Fruit fly (Drosophila melanogaster) whole organism, wandering third instar larva: ENCODE results near the gene Dci.

Experiments used
- Mio ChIP-seq: sonication (Bioruptor generic); optimal IDR thresholded peaks from 2 replicates; lab custom pipeline; 2016; ENCODE audit warnings: missing biosample characterization, missing genetic modification characterization
- Myc ChIP-seq: fragments of >200 bp; optimal IDR thresholded peaks from 2 replicates; lab custom pipeline; 2017
- N ChIP-seq: fragments of >200 bp; optimal IDR thresholded peaks from 2 replicates; lab custom pipeline; 2018; ENCODE audit warnings: missing biosample characterization, missing external identifiers, missing genetic modification characterization
- Rel ChIP-seq, 2 experiments: fragments of 200-800 bp; sonication (Bioruptor generic) in 1 of 2; optimal IDR thresholded peaks; 2 replicates in 1 of 2; 3 replicates in 1 of 2; lab custom pipeline; 2016 to 2019; ENCODE audit warnings: mild to moderate bottlenecking in 2 of 2, missing biosample characterization in 2 of 2, missing genetic modification characterization in 2 of 2, moderate library complexity in 1 of 2
- br ChIP-seq: fragments of 200-800 bp; sonication (Bioruptor generic); optimal IDR thresholded peaks from 2 replicates; lab custom pipeline; 2016; ENCODE audit warnings: missing biosample characterization, missing genetic modification characterization
- lola ChIP-seq: fragments of >200 bp; optimal IDR thresholded peaks from 2 replicates; lab custom pipeline; 2017; ENCODE audit warnings: missing biosample characterization, missing genetic modification characterization
- pan ChIP-seq: fragments of >200 bp; optimal IDR thresholded peaks from 2 replicates; lab custom pipeline; 2017
- rgr ChIP-seq: fragments of 200-800 bp; sonication (Bioruptor generic); optimal IDR thresholded peaks from 3 replicates; lab custom pipeline; 2016; ENCODE audit warnings: missing biosample characterization, mild to moderate bottlenecking, missing genetic modification characterization
- tai ChIP-seq: sonication (Bioruptor generic); optimal IDR thresholded peaks from 2 replicates; lab custom pipeline; 2016; ENCODE audit warnings: missing biosample characterization, missing genetic modification characterization
- usp ChIP-seq: fragments of >200 bp; optimal IDR thresholded peaks from 2 replicates; lab custom pipeline; 2017; ENCODE audit warnings: missing biosample characterization, missing genetic modification characterization

DNA sequence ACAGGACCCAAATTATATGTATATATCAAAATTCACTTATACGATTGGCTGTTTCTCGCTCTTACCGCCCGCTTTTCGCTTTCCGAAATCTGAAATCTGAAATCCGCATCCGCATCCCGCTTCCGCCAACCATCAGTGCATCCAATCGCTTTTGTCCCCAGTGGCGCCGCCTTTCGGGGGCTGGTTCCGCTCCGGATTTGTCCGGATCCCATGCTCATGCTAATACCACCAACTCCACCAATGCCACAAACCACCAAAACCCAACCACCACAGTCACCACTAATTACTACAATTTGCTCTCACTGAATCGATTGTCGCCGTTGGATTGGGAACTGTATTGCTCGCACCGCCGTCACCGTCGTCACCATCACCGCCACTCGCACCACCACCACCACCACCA, 17.7 kb downstream of the Dci start:
- no peak for TF ChIP-seq N (GFP tag; lab: Kevin White, UChicago)
- no peak for TF ChIP-seq rgr (GFP tag; lab: Kevin White, UChicago)
- no peak for TF ChIP-seq lola (GFP tag; lab: Kevin White, UChicago)
- no peak for TF ChIP-seq Rel (GFP tag; optimal IDR thresholded peaks at IDR 0.05; lab: Kevin White, UChicago)
- no peak for TF ChIP-seq Rel (tag; optimal IDR thresholded peaks at IDR 0.05; lab: Kevin White, UChicago)
- TF ChIP-seq Mio (GFP tag; lab: Kevin White, UChicago) = no peak
- no peak for TF ChIP-seq tai (GFP tag; lab: Kevin White, UChicago)
- TF ChIP-seq pan (lab: Kevin White, UChicago) = no peak
- TF ChIP-seq br (GFP tag; lab: Kevin White, UChicago) = no peak
- TF ChIP-seq usp (GFP tag; lab: Kevin White, UChicago) = no peak
- no peak for TF ChIP-seq Myc (lab: Kevin White, UChicago)
